Fruit fly (Drosophila melanogaster) S2 (cell line): Measurements from ENCODE around the gene CG33060.

Experiments used
- CG8478 ChIP-seq: fragments of >200 bp; optimal IDR thresholded peaks from 2 replicates; lab custom pipeline; 2018
- CTCF ChIP-seq, 2 experiments: fragments of >200 bp; optimal IDR thresholded peaks; 2 replicates each; lab custom pipeline; 2018

The CG33060 gene

dm6 chr3L:16362119-16362653 lies 31.3 kb downstream of the CG33060 start, which contains the start of gene Cpr72Ea:
Gene Cpr72Ea (plus strand): TSS chr3L:16362603.
- TF ChIP-seq CG8478 (lab: Kevin White, UChicago) (no peak), CTCF (optimal IDR thresholded peaks at IDR 0.05; lab: Kevin White, UChicago) (no peak)

dm6 chr3L:16364182-16364581 lies 33.3 kb downstream of the CG33060 start:
- TF ChIP-seq CG8478 (lab: Kevin White, UChicago) (no peak), CTCF (optimal IDR thresholded peaks at IDR 0.05; lab: Kevin White, UChicago) (no peak)

- TF ChIP-seq CG8478 (lab: Kevin White, UChicago): no peak
- TF ChIP-seq CTCF (optimal IDR thresholded peaks at IDR 0.05; lab: Kevin White, UChicago): no peak
Measured at dm6 chr3L:16364599-16364998, 33.8 kb downstream of the CG33060 start, which contains the start of gene Cpr72Eb. Gene Cpr72Eb (plus strand): TSS chr3L:16364899.

dm6 chr3L:16367240-16367639 lies 36.4 kb downstream of the CG33060 start, which contains the start of gene Cpr72Ec:
Gene Cpr72Ec (minus strand): TSS chr3L:16367340.
- no peak for TF ChIP-seq CG8478 (lab: Kevin White, UChicago)
- TF ChIP-seq CTCF (optimal IDR thresholded peaks at IDR 0.05; lab: Kevin White, UChicago): no peak

- no peak for TF ChIP-seq CG8478 (lab: Kevin White, UChicago)
- no peak for TF ChIP-seq CTCF (optimal IDR thresholded peaks at IDR 0.05; lab: Kevin White, UChicago)
Measured at dm6 chr3L:16368199-16368598, 37.4 kb downstream of the CG33060 start, which contains the start of gene CG4842. Gene CG4842 (plus strand): TSS chr3L:16368389.

- TF ChIP-seq CTCF (optimal IDR thresholded peaks at IDR 0.05; lab: Kevin White, UChicago) (no peak), CG8478 (lab: Kevin White, UChicago) (no peak)
Measured at dm6 chr3L:16369526-16369925, 38.7 kb downstream of the CG33060 start, which contains the start of gene CG18814. Gene CG18814 (plus strand): TSS chr3L:16369826.

dm6 chr3L:16377768-16378764 lies 47.2 kb downstream of the CG33060 start, which contains the start of gene roq:
Gene roq (minus strand): TSS chr3L:16378566.
- TF ChIP-seq CG8478 (lab: Kevin White, UChicago) (no peak), CTCF (optimal IDR thresholded peaks at IDR 0.05; lab: Kevin White, UChicago) (peak; percentile 15 to 44)

- TF ChIP-seq CG8478 (lab: Kevin White, UChicago) (no peak), CTCF (optimal IDR thresholded peaks at IDR 0.05; lab: Kevin White, UChicago) (no peak)
Measured at dm6 chr3L:16380770-16381169, 49.9 kb downstream of the CG33060 start.
